Fruit fly (Drosophila melanogaster): Measurements from ENCODE around the gene Pex5.

Pex5 gene

dm6 chrX:1845413-1845951 is 23.4 kb downstream of the Pex5 start:
- TF ChIP-seq CG12605 (GFP tag; IDR thresholded peaks at IDR 0.05) (no peak), rn (GFP tag; IDR thresholded peaks at IDR 0.05) (no peak), CG4496 (GFP tag; IDR thresholded peaks at IDR 0.05) (0 out of 3 replicates have a peak, but pooled peaks have one; percentile 49), D1 (tag; optimal IDR thresholded peaks at IDR 0.05) (no peak), fd96Ca (GFP tag; IDR thresholded peaks at IDR 0.05) (no peak), EcR (GFP tag; optimal IDR thresholded peaks at IDR 0.05) (no peak), Ets98B (GFP tag; IDR thresholded peaks at IDR 0.05) (0 out of 2 replicates have a peak, but pooled peaks have one; percentile 39)

dm6 chrX:1842875-1843274 is 26.0 kb downstream of the Pex5 start:
- TF ChIP-seq rn (GFP tag; IDR thresholded peaks at IDR 0.05) (no peak), CG32121 (GFP tag; IDR thresholded peaks at IDR 0.05) (no peak), CG10348 (GFP tag; IDR thresholded peaks at IDR 0.05) (no peak), CG13204 (GFP tag; optimal IDR thresholded peaks at IDR 0.05) (no peak), Ets98B (GFP tag; IDR thresholded peaks at IDR 0.05) (peak; percentile 12; the same call in 1 of the 2 replicates), EcR (GFP tag; optimal IDR thresholded peaks at IDR 0.05) (peak; percentile 31), CG15710 (tag; optimal IDR thresholded peaks at IDR 0.05) (no peak), CG17806 (tag; optimal IDR thresholded peaks at IDR 0.05) (no peak), CG9948 (tag; optimal IDR thresholded peaks at IDR 0.05) (no peak), CG8159 (tag; optimal IDR thresholded peaks at IDR 0.05) (no peak), Pif1A (GFP tag; optimal IDR thresholded peaks at IDR 0.05) (no peak), fd96Ca (GFP tag; IDR thresholded peaks at IDR 0.05) (no peak), CG4496 (GFP tag; IDR thresholded peaks at IDR 0.05) (no peak)

- TF ChIP-seq D1 (tag; optimal IDR thresholded peaks at IDR 0.05) (peak; percentile 57), Pif1A (GFP tag; optimal IDR thresholded peaks at IDR 0.05) (peak; percentile 84), CG13204 (GFP tag; optimal IDR thresholded peaks at IDR 0.05) (peak; percentile 63), CG34367 (tag; optimal IDR thresholded peaks at IDR 0.05) (peak; percentile 87), gl (tag; optimal IDR thresholded peaks at IDR 0.05) (peak; percentile 82), fd96Ca (GFP tag; IDR thresholded peaks at IDR 0.05) (peak; percentile 64; the same call in 2 of the 3 replicates), EcR (GFP tag; optimal IDR thresholded peaks at IDR 0.05) (peak; percentile 88), Snoo (tag; optimal IDR thresholded peaks at IDR 0.05) (peak; percentile 79), CG8159 (tag; optimal IDR thresholded peaks at IDR 0.05) (peak; percentile 84), Ets98B (GFP tag; IDR thresholded peaks at IDR 0.05) (peak; percentile 51), CG32121 (GFP tag; IDR thresholded peaks at IDR 0.05) (no peak), CG9948 (tag; optimal IDR thresholded peaks at IDR 0.05) (peak; percentile 80), CG10348 (GFP tag; IDR thresholded peaks at IDR 0.05) (no peak), CG17806 (tag; optimal IDR thresholded peaks at IDR 0.05) (peak; percentile 83), CG14655 (GFP tag; optimal IDR thresholded peaks at IDR 0.05) (peak; percentile 75), CG8301 (tag; optimal IDR thresholded peaks at IDR 0.05) (peak; percentile 60), CG4496 (GFP tag; IDR thresholded peaks at IDR 0.05) (peak; percentile 73), CG12605 (GFP tag; IDR thresholded peaks at IDR 0.05) (no peak), CG15710 (tag; optimal IDR thresholded peaks at IDR 0.05) (peak; percentile 87), rn (GFP tag; IDR thresholded peaks at IDR 0.05) (0 out of 2 replicates have a peak, but pooled peaks have one; percentile 35), Pif1B (GFP tag; optimal IDR thresholded peaks at IDR 0.05) (peak; percentile 88)
Observed at dm6 chrX:1840520-1840919, 28.3 kb downstream of the Pex5 start.

dm6 chrX:1834702-1835376 is 34.0 kb downstream of the Pex5 start:
- TF ChIP-seq rn (GFP tag; IDR thresholded peaks at IDR 0.05) = no peak
- TF ChIP-seq Snoo (tag; optimal IDR thresholded peaks at IDR 0.05) = no peak
- no peak for TF ChIP-seq D1 (tag; optimal IDR thresholded peaks at IDR 0.05)
- TF ChIP-seq CG17806 (tag; optimal IDR thresholded peaks at IDR 0.05) = no peak
- no peak for TF ChIP-seq CG13204 (GFP tag; optimal IDR thresholded peaks at IDR 0.05)
- no peak for TF ChIP-seq CG15710 (tag; optimal IDR thresholded peaks at IDR 0.05)
- no peak for TF ChIP-seq Ets98B (GFP tag; IDR thresholded peaks at IDR 0.05)

- no peak for TF ChIP-seq Ets98B (GFP tag; IDR thresholded peaks at IDR 0.05)
- TF ChIP-seq Snoo (tag; optimal IDR thresholded peaks at IDR 0.05) = no peak
- TF ChIP-seq EcR (GFP tag; optimal IDR thresholded peaks at IDR 0.05) = peak; percentile 29
- no peak for TF ChIP-seq CG8159 (tag; optimal IDR thresholded peaks at IDR 0.05)
- no peak for TF ChIP-seq gl (tag; optimal IDR thresholded peaks at IDR 0.05)
- TF ChIP-seq CG34367 (tag; optimal IDR thresholded peaks at IDR 0.05) = no peak
Observed at dm6 chrX:1832699-1833098, 36.2 kb downstream of the Pex5 start.

dm6 chrX:1831219-1831555 is 37.7 kb downstream of the Pex5 start:
- TF ChIP-seq D1 (tag; optimal IDR thresholded peaks at IDR 0.05) (no peak), Pif1A (GFP tag; optimal IDR thresholded peaks at IDR 0.05) (no peak), CG34367 (tag; optimal IDR thresholded peaks at IDR 0.05) (no peak), CG12605 (GFP tag; IDR thresholded peaks at IDR 0.05) (no peak), CG13204 (GFP tag; optimal IDR thresholded peaks at IDR 0.05) (no peak), Pif1B (GFP tag; optimal IDR thresholded peaks at IDR 0.05) (no peak), CG8301 (tag; optimal IDR thresholded peaks at IDR 0.05) (no peak), CG9948 (tag; optimal IDR thresholded peaks at IDR 0.05) (no peak), Ets98B (GFP tag; IDR thresholded peaks at IDR 0.05) (no peak), fd96Ca (GFP tag; IDR thresholded peaks at IDR 0.05) (no peak), CG15710 (tag; optimal IDR thresholded peaks at IDR 0.05) (no peak), CG32121 (GFP tag; IDR thresholded peaks at IDR 0.05) (no peak), EcR (GFP tag; optimal IDR thresholded peaks at IDR 0.05) (no peak), CG17806 (tag; optimal IDR thresholded peaks at IDR 0.05) (no peak), Snoo (tag; optimal IDR thresholded peaks at IDR 0.05) (no peak), gl (tag; optimal IDR thresholded peaks at IDR 0.05) (no peak), CG4496 (GFP tag; IDR thresholded peaks at IDR 0.05) (no peak), CG10348 (GFP tag; IDR thresholded peaks at IDR 0.05) (no peak), rn (GFP tag; IDR thresholded peaks at IDR 0.05) (no peak), CG14655 (GFP tag; optimal IDR thresholded peaks at IDR 0.05) (no peak)
